Fruit fly (Drosophila melanogaster) whole organism, wandering third instar larva: ENCODE results near the gene SkpC.
A peak's percentile ranks its signal among the peaks of the same experiment; 100 is the strongest.

Experiments used
- Abd-B ChIP-seq: fragments of >200 bp; optimal IDR thresholded peaks from 2 replicates; lab custom pipeline; 2017; ENCODE audit warnings: missing biosample characterization, missing genetic modification characterization
- CG9705 ChIP-seq: fragments of 200-800 bp; sonication (Bioruptor generic); optimal IDR thresholded peaks from 2 replicates; lab custom pipeline; 2018; ENCODE audit warnings: missing biosample characterization, mild to moderate bottlenecking, missing genetic modification characterization
- Dfd ChIP-seq: fragments of >200 bp; optimal IDR thresholded peaks from 2 replicates; lab custom pipeline; 2017; ENCODE audit warnings: missing biosample characterization, missing genetic modification characterization
- Dif ChIP-seq: fragments of 200-275, 200-300 bp; sonication (Bioruptor generic); optimal IDR thresholded peaks from 2 replicates; lab custom pipeline; 2018; ENCODE audit warnings: missing biosample characterization, missing genetic modification characterization; ENCODE audit not compliant: partially characterized antibody
- GATAd ChIP-seq: sonication (Bioruptor generic); optimal IDR thresholded peaks from 2 replicates; lab custom pipeline; 2016; ENCODE audit warnings: missing biosample characterization, missing genetic modification characterization
- HLH106 ChIP-seq: fragments of 200-800 bp; optimal IDR thresholded peaks from 3 replicates; lab custom pipeline; 2019; ENCODE audit warnings: missing biosample characterization, mild to moderate bottlenecking, missing genetic modification characterization, moderate library complexity
- Hnf4 ChIP-seq: fragments of 200-800 bp; sonication (Bioruptor generic); optimal IDR thresholded peaks from 2 replicates; lab custom pipeline; 2016; ENCODE audit warnings: missing biosample characterization, mild to moderate bottlenecking, missing genetic modification characterization
- Hr78 ChIP-seq: fragments of >200 bp; optimal IDR thresholded peaks from 2 replicates; lab custom pipeline; 2017; ENCODE audit warnings: missing biosample characterization, missing genetic modification characterization
- Mio ChIP-seq: sonication (Bioruptor generic); optimal IDR thresholded peaks from 2 replicates; lab custom pipeline; 2016; ENCODE audit warnings: missing biosample characterization, missing genetic modification characterization
- N ChIP-seq: fragments of >200 bp; optimal IDR thresholded peaks from 2 replicates; lab custom pipeline; 2018; ENCODE audit warnings: missing biosample characterization, missing external identifiers, missing genetic modification characterization
- Rel ChIP-seq, 2 experiments: fragments of 200-800 bp; sonication (Bioruptor generic) in 1 of 2; optimal IDR thresholded peaks; 2 replicates in 1 of 2; 3 replicates in 1 of 2; lab custom pipeline; 2016 to 2019; ENCODE audit warnings: mild to moderate bottlenecking in 2 of 2, missing biosample characterization in 2 of 2, missing genetic modification characterization in 2 of 2, moderate library complexity in 1 of 2
- Vsx2 ChIP-seq: fragments of 200-300, 225-300 bp; sonication (Bioruptor generic); optimal IDR thresholded peaks from 2 replicates; lab custom pipeline; 2018; ENCODE audit warnings: missing biosample characterization, missing genetic modification characterization; ENCODE audit not compliant: partially characterized antibody
- brk ChIP-seq: fragments of 200-800 bp; sonication (Bioruptor generic); optimal IDR thresholded peaks from 2 replicates; lab custom pipeline; 2016; ENCODE audit warnings: missing biosample characterization, mild to moderate bottlenecking, missing genetic modification characterization
- dl ChIP-seq, 2 experiments: fragments of 175-275, 200-275 bp in 1 of 2; fragments of 200-275 bp in 1 of 2; sonication (Bioruptor generic); optimal IDR thresholded peaks; lab custom pipeline; 2018; ENCODE audit warnings: mild to moderate bottlenecking in 2 of 2, missing biosample characterization in 2 of 2, missing genetic modification characterization in 2 of 2, moderate library complexity in 2 of 2; ENCODE audit not compliant: partially characterized antibody in 2 of 2, insufficient read depth in 1 of 2
- dmrt93B ChIP-seq: fragments of 200-800 bp; sonication (Bioruptor generic); optimal IDR thresholded peaks from 2 replicates; lab custom pipeline; 2018; ENCODE audit warnings: missing biosample characterization, mild to moderate bottlenecking, missing genetic modification characterization
- dsf ChIP-seq: sonication (Bioruptor generic); optimal IDR thresholded peaks from 2 replicates; lab custom pipeline; 2016; ENCODE audit warnings: missing biosample characterization, missing genetic modification characterization, borderline replicate concordance
- ey ChIP-seq: fragments of 200-800 bp; sonication (Bioruptor generic); optimal IDR thresholded peaks from 2 replicates; lab custom pipeline; 2016; ENCODE audit warnings: missing biosample characterization, missing genetic modification characterization
- fru ChIP-seq: fragments of 200-800 bp; sonication (Bioruptor generic); optimal IDR thresholded peaks from 3 replicates; lab custom pipeline; 2016; ENCODE audit warnings: missing biosample characterization, mild to moderate bottlenecking, missing genetic modification characterization
- h ChIP-seq: fragments of 200-800 bp; sonication (Bioruptor generic); optimal IDR thresholded peaks from 3 replicates; lab custom pipeline; 2016; ENCODE audit warnings: missing biosample characterization, mild to moderate bottlenecking, missing genetic modification characterization
- lola ChIP-seq: fragments of >200 bp; optimal IDR thresholded peaks from 2 replicates; lab custom pipeline; 2017; ENCODE audit warnings: missing biosample characterization, missing genetic modification characterization
- pan ChIP-seq: fragments of >200 bp; optimal IDR thresholded peaks from 2 replicates; lab custom pipeline; 2017
- psq ChIP-seq: fragments of 200-800 bp; sonication (Bioruptor generic); optimal IDR thresholded peaks from 3 replicates; lab custom pipeline; 2017; ENCODE audit warnings: missing biosample characterization, mild to moderate bottlenecking, missing genetic modification characterization, moderate library complexity
- rgr ChIP-seq: fragments of 200-800 bp; sonication (Bioruptor generic); optimal IDR thresholded peaks from 3 replicates; lab custom pipeline; 2016; ENCODE audit warnings: missing biosample characterization, mild to moderate bottlenecking, missing genetic modification characterization
- tai ChIP-seq: sonication (Bioruptor generic); optimal IDR thresholded peaks from 2 replicates; lab custom pipeline; 2016; ENCODE audit warnings: missing biosample characterization, missing genetic modification characterization
- woc ChIP-seq: sonication (Bioruptor generic); optimal IDR thresholded peaks from 2 replicates; lab custom pipeline; 2016; ENCODE audit warnings: missing biosample characterization, mild to moderate bottlenecking, missing genetic modification characterization

SkpC gene

DNA sequence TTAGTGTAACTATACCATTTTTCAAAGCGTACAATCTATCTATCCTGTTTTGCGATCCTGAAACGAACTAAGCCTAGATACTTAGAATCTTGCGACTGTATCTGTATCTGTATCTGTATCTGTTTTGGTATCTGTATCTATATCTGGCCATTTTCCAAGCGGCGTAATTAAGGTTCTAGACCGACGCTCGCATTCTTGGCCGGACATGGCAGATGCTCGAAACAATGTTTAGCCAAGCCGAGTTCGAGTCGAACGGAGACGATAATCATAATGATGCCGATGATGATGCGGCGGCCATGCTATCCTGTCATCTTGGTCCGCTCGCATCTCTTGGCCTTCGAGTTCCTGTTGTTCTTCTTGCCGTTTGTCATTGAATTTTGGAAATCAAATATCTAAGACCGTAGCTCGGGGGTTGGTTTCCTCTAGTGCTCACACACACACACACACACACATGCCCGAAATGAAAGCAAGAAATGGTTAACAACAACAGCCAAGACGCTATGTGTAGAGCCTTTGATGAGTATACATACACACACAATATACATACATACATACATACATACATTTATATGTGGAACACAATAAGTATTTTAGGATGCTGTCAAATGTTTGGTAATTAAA is 43.8 kb upstream of the SkpC start:
- TF ChIP-seq woc (GFP tag; lab: Kevin White, UChicago) (no peak), h (GFP tag; lab: Kevin White, UChicago) (no peak), CG9705 (no peak), rgr (GFP tag; lab: Kevin White, UChicago) (no peak), Hnf4 (GFP tag; lab: Kevin White, UChicago) (no peak), dsf (GFP tag; lab: Kevin White, UChicago) (no peak), Mio (GFP tag; lab: Kevin White, UChicago) (no peak), Hr78 (GFP tag; lab: Kevin White, UChicago) (no peak), fru (GFP tag; lab: Kevin White, UChicago) (no peak), N (GFP tag; lab: Kevin White, UChicago) (no peak), dmrt93B (GFP tag; lab: Kevin White, UChicago) (no peak), dl (GFP tag; optimal IDR thresholded peaks at IDR 0.05; lab: Kevin White, UChicago; ENCODE audit: insufficient read depth in 1 of 2, partially characterized antibody in 2 of 2) (no peak), ey (GFP tag; lab: Kevin White, UChicago) (no peak), Rel (GFP tag; optimal IDR thresholded peaks at IDR 0.05; lab: Kevin White, UChicago) (no peak), Rel (tag; optimal IDR thresholded peaks at IDR 0.05; lab: Kevin White, UChicago) (no peak), Vsx2 (GFP tag; lab: Kevin White, UChicago) (no peak)

- peak; percentile 47 for TF ChIP-seq Dfd (GFP tag; lab: Kevin White, UChicago)
- TF ChIP-seq brk (GFP tag; lab: Kevin White, UChicago): peak; percentile 35
- no peak for TF ChIP-seq Abd-B (GFP tag; lab: Kevin White, UChicago)
- TF ChIP-seq dl (GFP tag; optimal IDR thresholded peaks at IDR 0.05; lab: Kevin White, UChicago; ENCODE audit: insufficient read depth in 1 of 2, partially characterized antibody in 2 of 2): peak in 1 of 2 experiments; percentile 6
- peak; percentile 99 for TF ChIP-seq psq
- no peak for TF ChIP-seq Rel (GFP tag; optimal IDR thresholded peaks at IDR 0.05; lab: Kevin White, UChicago)
- TF ChIP-seq Rel (tag; optimal IDR thresholded peaks at IDR 0.05; lab: Kevin White, UChicago): no peak
- peak; percentile 14 for TF ChIP-seq Vsx2 (GFP tag; lab: Kevin White, UChicago)
Observed at dm6 chrX:19773734-19774702, 41.9 kb upstream of the SkpC start.

dm6 chrX:19775055-19775645 is 40.7 kb upstream of the SkpC start:
- TF ChIP-seq tai: no peak
- peak; percentile 86 for TF ChIP-seq psq

- TF ChIP-seq ey (GFP tag; lab: Kevin White, UChicago) (no peak), Dfd (GFP tag; lab: Kevin White, UChicago) (peak; percentile 90)
Observed at dm6 chrX:19781861-19782260, 34.0 kb upstream of the SkpC start.

DNA sequence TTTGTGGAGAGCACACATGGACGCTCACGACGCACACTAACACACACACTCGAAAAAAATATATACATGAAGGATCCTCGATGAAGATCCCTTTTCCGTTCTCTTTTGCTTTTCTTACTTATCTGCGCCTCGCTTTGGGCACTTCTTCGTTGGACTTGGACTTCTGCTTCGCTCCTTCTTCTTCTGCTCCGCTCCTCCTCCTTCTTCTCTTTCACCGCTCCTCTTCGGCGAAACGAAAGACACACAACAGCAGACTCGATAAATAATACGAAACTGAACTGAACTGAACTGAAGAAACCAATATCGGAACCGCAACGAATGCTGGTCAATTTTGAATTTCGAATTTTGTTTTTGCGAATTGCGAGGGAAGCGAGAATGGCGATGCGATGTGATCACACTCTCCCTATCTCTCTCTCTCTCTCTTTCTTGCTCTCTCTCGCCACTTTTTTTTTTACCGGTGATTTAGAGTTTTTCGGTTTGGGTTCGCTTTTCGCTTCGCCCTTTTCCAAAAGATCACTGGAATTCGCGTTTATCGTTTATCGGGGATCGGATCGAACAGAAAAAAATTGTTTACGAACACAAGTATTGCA is 33.0 kb upstream of the SkpC start:
- no peak for TF ChIP-seq dmrt93B (GFP tag; lab: Kevin White, UChicago)
- no peak for TF ChIP-seq HLH106 (tag; lab: Kevin White, UChicago)
- peak; percentile 93 for TF ChIP-seq psq
- TF ChIP-seq, all 38 proteins: peak for 1

DNA sequence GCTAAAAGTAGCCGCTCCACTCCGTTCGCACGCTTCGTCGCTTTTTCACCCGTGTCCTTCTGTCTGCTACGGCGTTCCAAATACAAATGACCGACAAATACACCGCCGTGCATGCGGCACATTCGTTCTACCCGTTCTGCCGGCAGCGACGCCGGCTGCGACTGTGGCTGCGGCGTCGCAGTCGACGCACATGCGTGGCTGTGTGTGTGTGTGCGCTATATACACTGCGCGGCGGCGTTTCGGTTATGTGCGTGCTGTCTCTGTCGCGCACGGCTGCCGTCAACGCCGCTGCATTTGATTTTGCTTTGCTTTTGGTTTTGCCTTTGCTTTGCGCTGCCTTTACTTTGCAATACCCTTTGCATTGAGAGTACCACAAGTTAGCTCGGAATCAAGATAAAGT is 32.4 kb upstream of the SkpC start, which contains the start of gene zld:
zld (minus strand) TSS at position 92 of the 400 bp plus-strand sequence.
- TF ChIP-seq lola (GFP tag; lab: Kevin White, UChicago) (no peak), h (GFP tag; lab: Kevin White, UChicago) (no peak), Mio (GFP tag; lab: Kevin White, UChicago) (no peak), GATAd (GFP tag; lab: Kevin White, UChicago) (no peak), psq (peak; percentile 2), pan (lab: Kevin White, UChicago) (no peak), Dif (GFP tag; lab: Kevin White, UChicago) (peak; percentile 9), Rel (GFP tag; optimal IDR thresholded peaks at IDR 0.05; lab: Kevin White, UChicago) (no peak), Rel (tag; optimal IDR thresholded peaks at IDR 0.05; lab: Kevin White, UChicago) (no peak)
